Worm (Caenorhabditis elegans) whole organism, young adult: ENCODE data around the gene chtl-1.
A peak's percentile ranks its signal among the peaks of the same experiment; 100 is the strongest.

Experiments
- B0019.2 ChIP-seq: fragments of 200-800 bp; sonication (Bioruptor generic); conservative IDR thresholded peaks from 2 replicates; pipeline ENCODE4 v1.3.6; 2022; ENCODE audit warnings: missing genetic modification reagents, missing genetic modification characterization, missing compliant biosample characterization
- B0261.1 ChIP-seq: sonication (generic microtip); optimal IDR thresholded peaks from 2 replicates; lab custom pipeline; 2016; ENCODE audit warnings: mild to moderate bottlenecking, missing genetic modification characterization, moderate library complexity, missing compliant biosample characterization
- B0336.3 ChIP-seq: fragments of 200-800 bp; sonication (Bioruptor generic); IDR thresholded peaks from 2 replicates; pipeline ENCODE4 v1.3.6; 2022; ENCODE audit warnings: missing genetic modification characterization, missing compliant biosample characterization
- C06A6.2 ChIP-seq: fragments of 200-800 bp; sonication (Bioruptor generic); conservative IDR thresholded peaks from 2 replicates; pipeline ENCODE4 v1.3.6; 2022; ENCODE audit warnings: missing genetic modification characterization, missing compliant biosample characterization
- C17E4.6 ChIP-seq: fragments of 200-800 bp; sonication (Bioruptor generic); IDR thresholded peaks from 2 replicates; pipeline ENCODE4 v1.3.6; 2022; ENCODE audit warnings: missing genetic modification reagents, missing genetic modification characterization, missing compliant biosample characterization
- F10E7.11 ChIP-seq: sonication (generic microtip); optimal IDR thresholded peaks from 2 replicates; lab custom pipeline; 2017; ENCODE audit warnings: mild to moderate bottlenecking, missing genetic modification characterization, moderate library complexity, missing compliant biosample characterization
- F55B11.4 ChIP-seq: sonication (generic microtip); optimal IDR thresholded peaks from 2 replicates; lab custom pipeline; 2016; ENCODE audit warnings: missing compliant biosample characterization, missing genetic modification characterization, borderline replicate concordance; ENCODE audit not compliant: insufficient read depth
- K11D2.4 ChIP-seq: fragments of 200-800 bp; sonication (Bioruptor generic); IDR thresholded peaks from 2 replicates; pipeline ENCODE4 v1.3.6; 2022; ENCODE audit warnings: missing genetic modification reagents, missing genetic modification characterization, missing compliant biosample characterization
- T07F8.4 ChIP-seq: sonication (generic microtip); optimal IDR thresholded peaks from 2 replicates; lab custom pipeline; 2016; ENCODE audit warnings: mild to moderate bottlenecking, missing genetic modification characterization, moderate library complexity, missing compliant biosample characterization
- Y56A3A.18 ChIP-seq: fragments of 200-800 bp; sonication (Bioruptor generic); IDR thresholded peaks from 2 replicates; pipeline ENCODE4 v1.3.6; 2022; ENCODE audit warnings: missing genetic modification reagents, missing genetic modification characterization, missing compliant biosample characterization
- Y67H2A.10 ChIP-seq: fragments of 200-800 bp; sonication (Bioruptor generic); conservative IDR thresholded peaks from 2 replicates; pipeline ENCODE4 v1.3.6; 2022; ENCODE audit warnings: missing genetic modification reagents, missing genetic modification characterization, missing compliant biosample characterization
- Y79H2A.3 ChIP-seq: fragments of 200-800 bp; sonication (Bioruptor generic); conservative IDR thresholded peaks from 2 replicates; pipeline ENCODE4 v1.3.6; 2022; ENCODE audit warnings: missing genetic modification reagents, missing genetic modification characterization, missing compliant biosample characterization
- aptf-2 ChIP-seq: fragments of 200-800 bp; sonication (Bioruptor generic); conservative IDR thresholded peaks from 2 replicates; pipeline ENCODE4 v1.3.6; 2022; ENCODE audit warnings: missing genetic modification reagents, missing genetic modification characterization, missing compliant biosample characterization
- attf-5 ChIP-seq: fragments of 200-800 bp; sonication (Bioruptor generic); optimal IDR thresholded peaks from 2 replicates; lab custom pipeline; 2018; ENCODE audit warnings: mild to moderate bottlenecking, missing genetic modification characterization, missing compliant biosample characterization
- attf-6 ChIP-seq: fragments of 200-800 bp; sonication (Bioruptor generic); IDR thresholded peaks from 2 replicates; pipeline ENCODE4 v1.3.6; 2022; ENCODE audit warnings: missing genetic modification reagents, missing genetic modification characterization, missing compliant biosample characterization
- bed-1 ChIP-seq: fragments of 200-800 bp; sonication (Bioruptor generic); IDR thresholded peaks from 2 replicates; pipeline ENCODE4 v1.3.6; 2022; ENCODE audit warnings: missing genetic modification reagents, missing genetic modification characterization, missing compliant biosample characterization
- cebp-1 ChIP-seq, 2 experiments: fragments of 200-800 bp in 1 of 2; sonication (Bioruptor generic) in 1 of 2; sonication (generic microtip) in 1 of 2; IDR thresholded peaks in 1 of 2; optimal IDR thresholded peaks in 1 of 2; 2 replicates each; pipeline versions ENCODE4 v1.3.6 to Lab custom; 2017 to 2022; ENCODE audit warnings: missing compliant biosample characterization in 2 of 2, missing genetic modification characterization in 2 of 2, mild to moderate bottlenecking in 1 of 2, missing genetic modification reagents in 1 of 2, moderate library complexity in 1 of 2
- cebp-2 ChIP-seq: fragments of 200-800 bp; sonication (Bioruptor generic); IDR thresholded peaks from 2 replicates; pipeline ENCODE4 v1.3.6; 2022; ENCODE audit warnings: missing genetic modification characterization, missing compliant biosample characterization
- ceh-27 ChIP-seq: fragments of 200-800 bp; sonication (Bioruptor generic); optimal IDR thresholded peaks from 2 replicates; lab custom pipeline; 2018; ENCODE audit warnings: mild to moderate bottlenecking, missing genetic modification characterization, moderate library complexity, missing compliant biosample characterization
- ceh-79 ChIP-seq: sonication (generic microtip); optimal IDR thresholded peaks from 2 replicates; lab custom pipeline; 2017; ENCODE audit warnings: mild to moderate bottlenecking, missing genetic modification characterization, missing compliant biosample characterization
- ceh-91 ChIP-seq: fragments of 200-800 bp; sonication (Bioruptor generic); IDR thresholded peaks from 2 replicates; pipeline ENCODE4 v1.3.6; 2022; ENCODE audit warnings: missing genetic modification reagents, missing genetic modification characterization, missing compliant biosample characterization
- dpl-1 ChIP-seq: fragments of 150-350 bp; optimal IDR thresholded peaks from 2 replicates; lab custom pipeline; 2014; ENCODE audit warnings: missing biosample characterization, missing genetic modification reagents, missing genetic modification characterization
- ekl-4 ChIP-seq: fragments of 200-800 bp; sonication (Bioruptor generic); IDR thresholded peaks from 2 replicates; pipeline ENCODE4 v1.3.6; 2022; ENCODE audit warnings: missing genetic modification reagents, missing genetic modification characterization, missing compliant biosample characterization
- ets-4 ChIP-seq: fragments of 200-800 bp; sonication (Bioruptor generic); optimal IDR thresholded peaks from 2 replicates; lab custom pipeline; 2018; ENCODE audit warnings: mild to moderate bottlenecking, missing genetic modification characterization, missing compliant biosample characterization
- fkh-3 ChIP-seq: sonication (generic microtip); optimal IDR thresholded peaks from 2 replicates; lab custom pipeline; 2016; ENCODE audit warnings: mild to moderate bottlenecking, missing genetic modification characterization, missing compliant biosample characterization
- gei-17 ChIP-seq: fragments of 200-800 bp; sonication (Bioruptor generic); optimal IDR thresholded peaks from 2 replicates; lab custom pipeline; 2018; ENCODE audit warnings: mild to moderate bottlenecking, missing genetic modification characterization, missing compliant biosample characterization
- let-607 ChIP-seq, 2 experiments: fragments of 200-800 bp in 1 of 2; sonication (Bioruptor generic) in 1 of 2; sonication (generic microtip) in 1 of 2; optimal IDR thresholded peaks; 2 replicates each; lab custom pipeline; 2016 to 2018; ENCODE audit warnings: mild to moderate bottlenecking in 2 of 2, missing compliant biosample characterization in 2 of 2, missing genetic modification characterization in 2 of 2, moderate library complexity in 2 of 2, missing genotype in 1 of 2
- lin-40 ChIP-seq: sonication (generic microtip); optimal IDR thresholded peaks from 2 replicates; lab custom pipeline; 2016; ENCODE audit warnings: missing genetic modification characterization, mild to moderate bottlenecking, missing compliant biosample characterization, missing genotype, missing genetic modification reagents
- madf-3 ChIP-seq: fragments of 200-800 bp; sonication (Bioruptor generic); IDR thresholded peaks from 2 replicates; pipeline ENCODE4 v1.3.6; 2022; ENCODE audit warnings: missing genetic modification reagents, missing genetic modification characterization, missing compliant biosample characterization
- nfya-1 ChIP-seq: sonication (generic microtip); optimal IDR thresholded peaks from 2 replicates; lab custom pipeline; 2017; ENCODE audit warnings: antibody characterized with exemption, missing compliant biosample characterization, missing genetic modification characterization, borderline replicate concordance; ENCODE audit not compliant: insufficient read depth
- nhr-179 ChIP-seq: sonication (generic microtip); optimal IDR thresholded peaks from 2 replicates; lab custom pipeline; 2016; ENCODE audit warnings: mild to moderate bottlenecking, missing genetic modification characterization, missing compliant biosample characterization
- nhr-80 ChIP-seq: sonication (generic microtip); optimal IDR thresholded peaks from 2 replicates; lab custom pipeline; 2016; ENCODE audit warnings: missing genetic modification characterization, missing compliant biosample characterization
- rec-8 ChIP-seq, 2 experiments: sonication (generic microtip); optimal IDR thresholded peaks; 2 replicates each; lab custom pipeline; 2016; ENCODE audit warnings: mild to moderate bottlenecking in 2 of 2, missing genetic modification characterization in 2 of 2, missing genetic modification reagents in 2 of 2, missing genotype in 2 of 2, missing biosample characterization in 1 of 2, missing compliant biosample characterization in 1 of 2, moderate library complexity in 1 of 2
- repo-1 ChIP-seq: sonication (generic microtip); optimal IDR thresholded peaks from 2 replicates; lab custom pipeline; 2017; ENCODE audit warnings: mild to moderate bottlenecking, missing genetic modification characterization, missing compliant biosample characterization
- sdz-38 ChIP-seq: sonication (generic microtip); optimal IDR thresholded peaks from 2 replicates; lab custom pipeline; 2016; ENCODE audit warnings: missing genotype, missing genetic modification characterization, missing compliant biosample characterization
- snpc-1.1 ChIP-seq: sonication (generic microtip); optimal IDR thresholded peaks from 2 replicates; lab custom pipeline; 2017; ENCODE audit warnings: missing genetic modification characterization, mild to moderate bottlenecking, missing compliant biosample characterization, antibody characterized with exemption, moderate library complexity, missing genotype, missing genetic modification reagents; ENCODE audit not compliant: insufficient read depth
- snpc-4 ChIP-seq, 5 experiments: fragments of 150-350 bp in 1 of 5; sonication (generic microtip) in 4 of 5; optimal IDR thresholded peaks; 2 replicates each; lab custom pipeline; 2014 to 2018; ENCODE audit warnings: missing genetic modification characterization in 5 of 5, missing biosample characterization in 3 of 5, antibody characterized with exemption in 2 of 5, mild to moderate bottlenecking in 2 of 5, missing compliant biosample characterization in 2 of 5, missing genotype in 2 of 5, moderate library complexity in 2 of 5, missing genetic modification reagents in 1 of 5
- sptf-2 ChIP-seq: fragments of 200-800 bp; sonication (Bioruptor generic); optimal IDR thresholded peaks from 2 replicates; lab custom pipeline; 2018; ENCODE audit warnings: mild to moderate bottlenecking, missing genetic modification characterization, missing compliant biosample characterization
- tbx-9 ChIP-seq: sonication (generic microtip); optimal IDR thresholded peaks from 2 replicates; lab custom pipeline; 2016; ENCODE audit warnings: borderline replicate concordance, missing genetic modification characterization, inconsistent platforms, missing compliant biosample characterization
- unc-130 ChIP-seq: sonication (generic microtip); optimal IDR thresholded peaks from 2 replicates; lab custom pipeline; 2016; ENCODE audit warnings: missing genetic modification reagents, missing genetic modification characterization, missing compliant biosample characterization
- zfh-2 ChIP-seq: fragments of 200-800 bp; sonication (Bioruptor generic); conservative IDR thresholded peaks from 2 replicates; pipeline ENCODE4 v1.3.6; 2022; ENCODE audit warnings: missing genetic modification reagents, missing genetic modification characterization, missing compliant biosample characterization
- zim-3 ChIP-seq: sonication (generic microtip); optimal IDR thresholded peaks from 2 replicates; lab custom pipeline; 2017; ENCODE audit warnings: mild to moderate bottlenecking, missing genetic modification characterization, moderate library complexity, missing compliant biosample characterization
- ztf-3 ChIP-seq: fragments of 200-800 bp; sonication (Bioruptor generic); optimal IDR thresholded peaks from 2 replicates; lab custom pipeline; 2018; ENCODE audit warnings: mild to moderate bottlenecking, missing genetic modification characterization, missing compliant biosample characterization
- ztf-6 ChIP-seq: fragments of 200-800 bp; sonication (Bioruptor generic); IDR thresholded peaks from 2 replicates; pipeline ENCODE4 v1.3.6; 2022; ENCODE audit warnings: missing genetic modification reagents, missing genetic modification characterization, missing compliant biosample characterization

chtl-1 gene

ce11 chrX:5355253-5355652 lies 8.9 kb downstream of the chtl-1 start:
- no peak for TF ChIP-seq sptf-2 (GFP tag; lab: Kevin White, UChicago)
- no peak for TF ChIP-seq dpl-1
- TF ChIP-seq snpc-4 (GFP tag; optimal IDR thresholded peaks at IDR 0.05; lab: Kevin White, UChicago), result no peak
- peak in 1 of 4 experiments; percentile 38 for TF ChIP-seq snpc-4 (tag; optimal IDR thresholded peaks at IDR 0.05; lab: Kevin White, UChicago)
- no peak for TF ChIP-seq F10E7.11 (tag; lab: Kevin White, UChicago)
- TF ChIP-seq snpc-1.1, result no peak
- no peak for TF ChIP-seq C06A6.2
- TF ChIP-seq B0336.3 (GFP tag; lab: Robert Waterston, UW), result peak; percentile 60
- peak; percentile 61 for TF ChIP-seq nhr-80 (tag; lab: Kevin White, UChicago)
- no peak for TF ChIP-seq ceh-91 (GFP tag; lab: Robert Waterston, UW)
- no peak for TF ChIP-seq attf-6
- TF ChIP-seq repo-1 (tag; lab: Kevin White, UChicago), result no peak
- no peak for TF ChIP-seq nhr-179 (tag; lab: Kevin White, UChicago)
- TF ChIP-seq B0019.2, result no peak
- TF ChIP-seq madf-3 (GFP tag; lab: Robert Waterston, UW), result no peak
- no peak for TF ChIP-seq K11D2.4 (GFP tag; lab: Robert Waterston, UW)
- peak; percentile 14 for TF ChIP-seq lin-40
- no peak for TF ChIP-seq F55B11.4
- no peak for TF ChIP-seq T07F8.4 (tag; lab: Kevin White, UChicago)
- TF ChIP-seq Y79H2A.3, result no peak
- TF ChIP-seq let-607 (tag; optimal IDR thresholded peaks at IDR 0.05; lab: Kevin White, UChicago), result no peak
- TF ChIP-seq Y67H2A.10, result no peak
- TF ChIP-seq ztf-3 (GFP tag; lab: Kevin White, UChicago), result no peak
- TF ChIP-seq ekl-4 (GFP tag; lab: Robert Waterston, UW), result no peak; the same call in 1 of the 2 replicates
- no peak for TF ChIP-seq tbx-9 (tag; lab: Kevin White, UChicago)
- no peak for TF ChIP-seq cebp-2 (GFP tag; lab: Robert Waterston, UW)
- TF ChIP-seq zim-3, result no peak
- TF ChIP-seq ceh-79 (tag; lab: Kevin White, UChicago), result no peak
- no peak for TF ChIP-seq ceh-27 (GFP tag; lab: Kevin White, UChicago)
- no peak for TF ChIP-seq aptf-2
- TF ChIP-seq B0261.1, result no peak
- TF ChIP-seq fkh-3 (tag; lab: Kevin White, UChicago), result no peak
- TF ChIP-seq nfya-1 (tag; lab: Kevin White, UChicago), result no peak
- TF ChIP-seq bed-1 (GFP tag; lab: Robert Waterston, UW), result no peak
- no peak for TF ChIP-seq Y56A3A.18 (GFP tag; lab: Robert Waterston, UW)
- no peak for TF ChIP-seq sdz-38
- TF ChIP-seq cebp-1 (GFP tag; IDR thresholded peaks at IDR 0.05; lab: Robert Waterston, UW), result peak; percentile 71
- TF ChIP-seq cebp-1 (tag; optimal IDR thresholded peaks at IDR 0.05; lab: Kevin White, UChicago), result peak; percentile 89
- no peak for TF ChIP-seq gei-17 (GFP tag; lab: Kevin White, UChicago)
- no peak for TF ChIP-seq unc-130 (GFP tag; lab: Kevin White, UChicago)
- no peak for TF ChIP-seq C17E4.6 (GFP tag; lab: Robert Waterston, UW)
- TF ChIP-seq zfh-2 (GFP tag; lab: Robert Waterston, UW), result no peak
- peak; percentile 15 for TF ChIP-seq attf-5 (GFP tag; lab: Kevin White, UChicago)
- TF ChIP-seq rec-8 (tag; optimal IDR thresholded peaks at IDR 0.05; lab: Kevin White, UChicago), result no peak
- TF ChIP-seq ets-4 (GFP tag; lab: Kevin White, UChicago), result no peak
- TF ChIP-seq ztf-6 (GFP tag; lab: Robert Waterston, UW), result no peak
